Fruit fly (Drosophila melanogaster) whole organism, embryonic: Measurements from ENCODE around the gene Irbp.

Source experiments
- Antp ChIP-seq: fragments of 200-800 bp; sonication (Bioruptor generic); optimal IDR thresholded peaks from 3 replicates; lab custom pipeline; 2016; ENCODE audit warnings: missing biosample characterization, missing genetic modification characterization
- Bgb ChIP-seq: fragments of 200-800 bp; sonication (Bioruptor generic); IDR thresholded peaks from 2 replicates; pipeline ENCODE4 v1.3.6; 2022; ENCODE audit warnings: missing biosample characterization, missing genetic modification characterization; ENCODE audit not compliant: partially characterized antibody
- CG1024 ChIP-seq: fragments of 200-800 bp; sonication (Bioruptor generic); IDR thresholded peaks from 2 replicates; pipeline ENCODE4 v1.3.6; 2022; ENCODE audit warnings: missing biosample characterization, missing genetic modification characterization
- CG10267 ChIP-seq: fragments of 200-800 bp; sonication (Bioruptor generic); optimal IDR thresholded peaks from 2 replicates; lab custom pipeline; 2018; ENCODE audit warnings: missing biosample characterization, mild to moderate bottlenecking, missing genetic modification characterization, moderate library complexity
- CG11504 ChIP-seq: fragments of 200-800 bp; sonication (Bioruptor generic); optimal IDR thresholded peaks from 3 replicates; lab custom pipeline; 2019; ENCODE audit warnings: missing biosample characterization, mild to moderate bottlenecking, missing genetic modification characterization, moderate library complexity
- CG12391 ChIP-seq: fragments of 200-800 bp; sonication (Bioruptor generic); optimal IDR thresholded peaks from 3 replicates; lab custom pipeline; 2018; ENCODE audit warnings: missing biosample characterization, mild to moderate bottlenecking, missing genetic modification characterization, moderate library complexity
- CG12744 ChIP-seq: fragments of 200-800 bp; sonication (Bioruptor generic); optimal IDR thresholded peaks from 2 replicates; lab custom pipeline; 2016; ENCODE audit warnings: missing biosample characterization, missing genetic modification characterization
- CG13296 ChIP-seq: fragments of 200-800 bp; sonication (Bioruptor generic); optimal IDR thresholded peaks from 3 replicates; lab custom pipeline; 2018; ENCODE audit warnings: missing biosample characterization, mild to moderate bottlenecking, missing genetic modification characterization
- CG16863 ChIP-seq: fragments of 200-800 bp; sonication (Bioruptor generic); optimal IDR thresholded peaks from 3 replicates; lab custom pipeline; 2016; ENCODE audit warnings: missing biosample characterization, missing genetic modification characterization
- CG17328 ChIP-seq: fragments of 200-800 bp; sonication (Bioruptor generic); IDR thresholded peaks from 2 replicates; pipeline ENCODE4 v1.3.6; 2022; ENCODE audit warnings: missing biosample characterization, missing genetic modification characterization
- CG18262 ChIP-seq: fragments of 200-800 bp; optimal IDR thresholded peaks from 3 replicates; lab custom pipeline; 2019; ENCODE audit warnings: missing biosample characterization, mild to moderate bottlenecking, missing genetic modification characterization, moderate library complexity
- CG31441 ChIP-seq: fragments of 200-800 bp; sonication (Bioruptor generic); IDR thresholded peaks from 2 replicates; pipeline ENCODE4 v1.3.6; 2022; ENCODE audit warnings: missing biosample characterization, missing genetic modification characterization
- CG3163 ChIP-seq: fragments of 200-800 bp; sonication (Bioruptor generic); optimal IDR thresholded peaks from 3 replicates; lab custom pipeline; 2016; ENCODE audit warnings: missing biosample characterization, missing genetic modification characterization
- CG33557 ChIP-seq: fragments of 200-800 bp; sonication (Bioruptor generic); optimal IDR thresholded peaks from 2 replicates; lab custom pipeline; 2019; ENCODE audit warnings: missing biosample characterization, mild to moderate bottlenecking, missing genetic modification characterization, moderate library complexity
- CG5180 ChIP-seq: fragments of 200-800 bp; sonication (Bioruptor generic); optimal IDR thresholded peaks from 3 replicates; lab custom pipeline; 2017; ENCODE audit warnings: missing biosample characterization, missing genetic modification characterization, mild to moderate bottlenecking, moderate library complexity, missing genetic modification reagents
- CG6272 ChIP-seq: fragments of 200-800 bp; sonication (Bioruptor generic); IDR thresholded peaks from 2 replicates; pipeline ENCODE4 v1.3.6; 2022; ENCODE audit warnings: missing biosample characterization, missing genetic modification characterization
- CG7372 ChIP-seq: fragments of 200-800 bp; sonication (Bioruptor generic); IDR thresholded peaks from 2 replicates; pipeline ENCODE4 v1.3.6; 2022; ENCODE audit warnings: missing biosample characterization, missing genetic modification characterization
- CG7963 ChIP-seq: fragments of 200-800 bp; sonication (Bioruptor generic); IDR thresholded peaks from 3 replicates; pipeline ENCODE4 v1.3.6; 2022; ENCODE audit warnings: missing biosample characterization, missing genetic modification characterization; ENCODE audit not compliant: partially characterized antibody
- CG8478 ChIP-seq: fragments of >200 bp; optimal IDR thresholded peaks from 2 replicates; lab custom pipeline; 2018
- CrebB ChIP-seq: fragments of 200-800 bp; sonication (Bioruptor generic); optimal IDR thresholded peaks from 3 replicates; lab custom pipeline; 2018; ENCODE audit warnings: missing biosample characterization, mild to moderate bottlenecking, missing genetic modification characterization
- HLH3B ChIP-seq: fragments of 200-800 bp; sonication (Bioruptor generic); IDR thresholded peaks from 2 replicates; pipeline ENCODE4 v1.3.6; 2022; ENCODE audit warnings: missing biosample characterization, missing genetic modification characterization
- Hey ChIP-seq: fragments of 200-800 bp; sonication (Bioruptor generic); optimal IDR thresholded peaks from 3 replicates; lab custom pipeline; 2018; ENCODE audit warnings: missing biosample characterization, mild to moderate bottlenecking, missing genetic modification characterization
- Jarid2 ChIP-seq: fragments of 200-800 bp; sonication (Bioruptor generic); optimal IDR thresholded peaks from 3 replicates; lab custom pipeline; 2017; ENCODE audit warnings: mild to moderate bottlenecking, missing biosample characterization, missing genetic modification reagents, missing genetic modification characterization
- MBD-R2 ChIP-seq: fragments of 200-800 bp; sonication (Bioruptor generic); IDR thresholded peaks from 2 replicates; pipeline ENCODE4 v1.3.6; 2022; ENCODE audit warnings: missing biosample characterization, missing genetic modification characterization
- Nf-YA ChIP-seq: fragments of 200-800 bp; sonication (Bioruptor generic); IDR thresholded peaks from 2 replicates; pipeline ENCODE4 v1.3.6; 2022; ENCODE audit warnings: missing biosample characterization, missing genetic modification characterization
- Nf-YC ChIP-seq: fragments of 200-800 bp; optimal IDR thresholded peaks from 3 replicates; lab custom pipeline; 2019; ENCODE audit warnings: missing biosample characterization, mild to moderate bottlenecking, missing genetic modification characterization, moderate library complexity
- Spps ChIP-seq: fragments of 200-800 bp; sonication (Bioruptor generic); optimal IDR thresholded peaks from 2 replicates; lab custom pipeline; 2018; ENCODE audit warnings: missing biosample characterization, mild to moderate bottlenecking, missing genetic modification characterization
- Tbp ChIP-seq: fragments of >200 bp; optimal IDR thresholded peaks from 2 replicates; lab custom pipeline; 2018; ENCODE audit warnings: missing biosample characterization, missing genetic modification characterization
- chinmo ChIP-seq: fragments of 200-800 bp; sonication (Bioruptor generic); IDR thresholded peaks from 4 replicates; pipeline ENCODE4 v1.3.6; 2022; ENCODE audit warnings: missing biosample characterization, missing genetic modification characterization; ENCODE audit not compliant: partially characterized antibody
- chm ChIP-seq: fragments of 200-800 bp; sonication (Bioruptor generic); IDR thresholded peaks from 2 replicates; pipeline ENCODE4 v1.3.6; 2022; ENCODE audit warnings: missing biosample characterization, missing genetic modification characterization
- crol ChIP-seq: fragments of 200-800 bp; sonication (Bioruptor generic); IDR thresholded peaks from 2 replicates; pipeline ENCODE4 v1.3.6; 2022; ENCODE audit warnings: missing biosample characterization, missing genetic modification characterization
- dm ChIP-seq: fragments of 200-800 bp; sonication (Bioruptor generic); optimal IDR thresholded peaks from 3 replicates; lab custom pipeline; 2016; ENCODE audit warnings: missing biosample characterization, missing genetic modification characterization
- ems ChIP-seq: fragments of 200-800 bp; sonication (Bioruptor generic); optimal IDR thresholded peaks from 3 replicates; lab custom pipeline; 2016; ENCODE audit warnings: missing biosample characterization, missing genetic modification characterization
- esg ChIP-seq: fragments of 200-800 bp; sonication (Bioruptor generic); conservative IDR thresholded peaks from 2 replicates; pipeline ENCODE4 v1.3.6; 2022; ENCODE audit warnings: missing biosample characterization, missing genetic modification characterization
- eyg ChIP-seq: fragments of 200-800 bp; sonication (Bioruptor generic); optimal IDR thresholded peaks from 3 replicates; lab custom pipeline; 2016; ENCODE audit warnings: missing biosample characterization, missing genetic modification characterization
- gce ChIP-seq: fragments of 200-800 bp; sonication (Bioruptor generic); IDR thresholded peaks from 3 replicates; pipeline ENCODE4 v1.3.6; 2022; ENCODE audit warnings: missing biosample characterization, missing genetic modification characterization
- gcm ChIP-seq: fragments of 200-800 bp; sonication (Bioruptor generic); optimal IDR thresholded peaks from 2 replicates; lab custom pipeline; 2019; ENCODE audit warnings: missing biosample characterization, mild to moderate bottlenecking, missing genetic modification characterization, moderate library complexity
- gsb-n ChIP-seq: fragments of 200-800 bp; sonication (Bioruptor generic); optimal IDR thresholded peaks from 3 replicates; lab custom pipeline; 2018; ENCODE audit warnings: missing biosample characterization, mild to moderate bottlenecking, missing genetic modification characterization
- nerfin-1 ChIP-seq: fragments of 200-800 bp; sonication (Bioruptor generic); optimal IDR thresholded peaks from 3 replicates; lab custom pipeline; 2019; ENCODE audit warnings: missing biosample characterization, mild to moderate bottlenecking, missing genetic modification characterization, moderate library complexity
- odd ChIP-seq: fragments of 200-800 bp; sonication (Bioruptor generic); optimal IDR thresholded peaks from 2 replicates; lab custom pipeline; 2017; ENCODE audit warnings: missing biosample characterization, mild to moderate bottlenecking, missing genetic modification characterization
- pnt ChIP-seq: fragments of 200-800 bp; sonication (Bioruptor generic); optimal IDR thresholded peaks from 3 replicates; lab custom pipeline; 2016; ENCODE audit warnings: missing biosample characterization, missing genetic modification characterization
- sc ChIP-seq, 3 experiments: fragments of >200 bp in 2 of 3; fragments of 200-800 bp in 1 of 3; sonication (Bioruptor generic) in 1 of 3; optimal IDR thresholded peaks; 2 replicates in 2 of 3; 3 replicates in 1 of 3; lab custom pipeline; 2017; ENCODE audit warnings: mild to moderate bottlenecking in 1 of 3, missing biosample characterization in 1 of 3, missing genetic modification characterization in 1 of 3, missing genetic modification reagents in 1 of 3
- tll ChIP-seq, 2 experiments: fragments of 200-800 bp in 1 of 2; fragments of >200 bp in 1 of 2; sonication (Bioruptor generic) in 1 of 2; optimal IDR thresholded peaks; 2 replicates each; lab custom pipeline; 2017 to 2019; ENCODE audit warnings: missing biosample characterization in 2 of 2, missing genetic modification characterization in 2 of 2, mild to moderate bottlenecking in 1 of 2, moderate library complexity in 1 of 2
- toy ChIP-seq: fragments of 200-800 bp; sonication (Bioruptor generic); IDR thresholded peaks from 2 replicates; pipeline ENCODE4 v1.3.6; 2022; ENCODE audit warnings: missing biosample characterization, missing genetic modification characterization
- unc-4 ChIP-seq: fragments of 200-800 bp; sonication (Bioruptor generic); IDR thresholded peaks from 2 replicates; pipeline ENCODE4 v1.3.6; 2022; ENCODE audit warnings: missing biosample characterization, missing genetic modification characterization; ENCODE audit not compliant: partially characterized antibody
- zfh1 ChIP-seq: fragments of 200-800 bp; sonication (Bioruptor generic); IDR thresholded peaks from 3 replicates; pipeline ENCODE4 v1.3.6; 2022; ENCODE audit warnings: missing biosample characterization, missing genetic modification characterization
- zfh2 ChIP-seq: fragments of 200-800 bp; sonication (Bioruptor generic); optimal IDR thresholded peaks from 2 replicates; lab custom pipeline; 2016; ENCODE audit warnings: missing biosample characterization, missing genetic modification characterization

Gene Irbp

DNA sequence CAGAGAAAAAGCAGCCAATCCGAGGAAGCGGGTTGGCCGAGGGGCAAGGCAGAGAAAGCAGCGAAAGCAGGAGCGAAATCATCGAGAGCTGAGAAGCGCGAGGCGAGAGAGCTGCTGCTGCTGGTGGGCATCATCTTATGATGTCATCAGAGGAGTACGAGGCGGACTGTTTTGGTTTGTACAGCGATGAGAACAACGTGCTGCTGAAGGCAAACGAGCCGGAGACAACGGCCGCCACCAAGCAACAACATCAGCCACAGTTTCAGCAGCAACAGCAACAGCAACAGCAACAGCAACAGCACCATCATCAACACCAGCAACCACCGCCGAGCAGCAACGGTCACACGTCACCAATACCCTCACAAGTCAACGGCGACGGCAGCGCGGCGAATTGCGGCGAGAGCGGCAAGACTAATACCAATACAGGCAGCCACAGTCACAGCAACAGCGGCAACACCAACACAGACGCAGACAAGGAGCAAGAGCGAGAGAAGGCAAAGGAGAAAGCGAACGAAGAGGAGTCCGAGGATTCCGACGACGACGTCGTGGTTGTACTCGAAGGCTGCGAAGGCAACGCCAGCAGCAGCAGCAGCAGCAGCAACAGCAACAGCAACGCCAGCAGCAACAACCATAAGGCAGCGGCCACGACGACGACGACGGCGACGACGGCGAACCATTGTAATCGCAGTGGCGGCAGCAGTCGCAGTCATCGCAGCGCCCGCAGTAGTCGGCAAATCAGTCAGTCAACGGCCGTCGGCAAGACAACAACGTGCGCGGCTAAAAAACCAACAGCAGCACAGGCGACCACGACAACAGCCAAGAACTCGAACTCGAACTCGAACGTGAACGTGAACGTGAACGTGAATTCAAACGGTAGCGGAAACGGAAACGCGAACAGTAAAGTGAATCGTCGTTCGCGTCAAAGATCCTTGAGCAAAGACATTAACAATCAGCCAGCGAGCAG is 37.5 kb upstream of the Irbp start (continued):
- TF ChIP-seq CrebB (tag; lab: Kevin White, UChicago) = peak; percentile 29
- TF ChIP-seq CG17328 = peak; percentile 51
- TF ChIP-seq chm (GFP tag; lab: Robert Waterston, UW) = peak; percentile 60
- peak; percentile 93 for TF ChIP-seq Nf-YC (tag; lab: Kevin White, UChicago)
- no peak for TF ChIP-seq CG13296
- TF ChIP-seq zfh2 = no peak
- TF ChIP-seq Antp (GFP tag; lab: Kevin White, UChicago) = peak; percentile 44
- TF ChIP-seq pnt (GFP tag; lab: Kevin White, UChicago) = no peak
- TF ChIP-seq Bgb (GFP tag; lab: Robert Waterston, UW) = peak; percentile 36; the same call in 1 of the 2 replicates
- TF ChIP-seq Spps = peak; percentile 32
- peak; percentile 3 for TF ChIP-seq CG12744
- peak; percentile 16 for TF ChIP-seq ems (GFP tag; lab: Kevin White, UChicago)
- TF ChIP-seq gsb-n (tag; lab: Kevin White, UChicago) = peak; percentile 33
- TF ChIP-seq CG7372 (GFP tag; lab: Robert Waterston, UW) = 0 out of 2 replicates have a peak, but pooled peaks have one; percentile 4
- peak; percentile 47; the same call in 1 of the 2 replicates for TF ChIP-seq CG31441 (GFP tag; lab: Robert Waterston, UW)
- peak; percentile 14 for TF ChIP-seq CG10267 (tag; lab: Kevin White, UChicago)
- no peak for TF ChIP-seq toy
- TF ChIP-seq chinmo = 0 out of 4 replicates have a peak, but pooled peaks have one; percentile 56
- TF ChIP-seq CG33557 (GFP tag; lab: Kevin White, UChicago) = peak; percentile 39
- 0 out of 2 replicates have a peak, but pooled peaks have one; percentile 19 for TF ChIP-seq unc-4 (GFP tag; lab: Robert Waterston, UW)
- TF ChIP-seq eyg (GFP tag; lab: Kevin White, UChicago) = no peak
- TF ChIP-seq gcm (GFP tag; lab: Kevin White, UChicago) = peak; percentile 68
- 0 out of 3 replicates have a peak, but pooled peaks have one; percentile 18 for TF ChIP-seq gce (GFP tag; lab: Robert Waterston, UW)
- 0 out of 2 replicates have a peak, but pooled peaks have one; percentile 28 for TF ChIP-seq CG6272
- TF ChIP-seq Hey (tag; lab: Kevin White, UChicago) = peak; percentile 0
- TF ChIP-seq Nf-YA (GFP tag; lab: Robert Waterston, UW) = no peak
- TF ChIP-seq CG3163 = peak; percentile 65
- peak; percentile 95 for TF ChIP-seq CG5180 (GFP tag; lab: Kevin White, UChicago)
- peak; percentile 99 for TF ChIP-seq Jarid2 (GFP tag; lab: Kevin White, UChicago)
- peak; percentile 50 for TF ChIP-seq nerfin-1 (tag; lab: Kevin White, UChicago)
- TF ChIP-seq tll (GFP tag; optimal IDR thresholded peaks at IDR 0.05; lab: Kevin White, UChicago) = peak in 1 of 2 experiments; percentile 96
- TF ChIP-seq CG1024 (GFP tag; lab: Robert Waterston, UW) = peak; percentile 41; the same call in 1 of the 2 replicates
- peak; percentile 35 for TF ChIP-seq dm (GFP tag; lab: Kevin White, UChicago)
- TF ChIP-seq CG16863 (GFP tag; lab: Kevin White, UChicago) = peak; percentile 13
- TF ChIP-seq esg (GFP tag; lab: Robert Waterston, UW) = no peak
- TF ChIP-seq CG8478 (lab: Kevin White, UChicago) = peak; percentile 94
- TF ChIP-seq HLH3B (GFP tag; lab: Robert Waterston, UW) = peak; percentile 26; the same call in 1 of the 2 replicates
- peak; percentile 88 for TF ChIP-seq CG11504 (tag; lab: Kevin White, UChicago)
- peak; percentile 63 for TF ChIP-seq odd (GFP tag; lab: Kevin White, UChicago)
- TF ChIP-seq zfh1 (GFP tag; lab: Robert Waterston, UW) = peak; percentile 48; the same call in 1 of the 3 replicates
- TF ChIP-seq CG18262 (tag; lab: Kevin White, UChicago) = no peak
- peak; percentile 12 for TF ChIP-seq CG12391 (tag; lab: Kevin White, UChicago)
- peak; percentile 26; the same call in 1 of the 2 replicates for TF ChIP-seq crol
- no peak for TF ChIP-seq sc (optimal IDR thresholded peaks at IDR 0.05; lab: Kevin White, UChicago)
- TF ChIP-seq sc (GFP tag; optimal IDR thresholded peaks at IDR 0.05; lab: Kevin White, UChicago) = peak; percentile 11
- TF ChIP-seq Tbp = peak; percentile 53
- TF ChIP-seq MBD-R2 = no peak
- TF ChIP-seq CG7963 = 0 out of 3 replicates have a peak, but pooled peaks have one; percentile 44
